Fruit fly (Drosophila melanogaster): ENCODE data around the gene rho.

Gene rho

dm6 chr3L:1478998-1479680 lies 15.5 kb downstream of the rho start (continued):
- TF ChIP-seq CG8281 (tag; optimal IDR thresholded peaks at IDR 0.05) (peak; percentile 2), CG32772 (GFP tag; IDR thresholded peaks at IDR 0.05) (peak; percentile 46; the same call in 1 of the 2 replicates), Doc3 (GFP tag; IDR thresholded peaks at IDR 0.05; ENCODE audit: partially characterized antibody) (no peak), CG10543 (GFP tag; optimal IDR thresholded peaks at IDR 0.05) (no peak), CG2889 (GFP tag; IDR thresholded peaks at IDR 0.05) (no peak), sob (GFP tag; IDR thresholded peaks at IDR 0.05) (peak; percentile 50; the same call in 1 of the 2 replicates), Rfx (GFP tag; IDR thresholded peaks at IDR 0.05) (peak; percentile 55), CG12659 (GFP tag; optimal IDR thresholded peaks at IDR 0.05) (no peak), crol (GFP tag; IDR thresholded peaks at IDR 0.05) (no peak), Dek (tag; optimal IDR thresholded peaks at IDR 0.05) (no peak), wdn (GFP tag; IDR thresholded peaks at IDR 0.05) (no peak), CG31224 (GFP tag; IDR thresholded peaks at IDR 0.05) (no peak), D19A (tag; optimal IDR thresholded peaks at IDR 0.05) (peak; percentile 19), hth (optimal IDR thresholded peaks at IDR 0.05) (no peak), so (GFP tag; IDR thresholded peaks at IDR 0.05) (no peak), dimm (GFP tag; IDR thresholded peaks at IDR 0.05) (no peak), ac (GFP tag; optimal IDR thresholded peaks at IDR 0.05) (peak; percentile 98), CG17912 (GFP tag; optimal IDR thresholded peaks at IDR 0.05) (no peak), tap (tag; optimal IDR thresholded peaks at IDR 0.05) (no peak), Vsx1 (GFP tag; optimal IDR thresholded peaks at IDR 0.05) (no peak), gem (tag; optimal IDR thresholded peaks at IDR 0.05) (peak; percentile 78), Lim3 (GFP tag; IDR thresholded peaks at IDR 0.05) (no peak), NfI (GFP tag; optimal IDR thresholded peaks at IDR 0.05) (peak; percentile 7), CG13123 (GFP tag; optimal IDR thresholded peaks at IDR 0.05) (no peak), nerfin-1 (tag; optimal IDR thresholded peaks at IDR 0.05) (peak; percentile 20), gsb (GFP tag; IDR thresholded peaks at IDR 0.05) (no peak), HmgZ (tag; optimal IDR thresholded peaks at IDR 0.05) (peak; percentile 3), CG11398 (GFP tag; optimal IDR thresholded peaks at IDR 0.05) (peak; percentile 59), Stat92E (GFP tag; optimal IDR thresholded peaks at IDR 0.05) (no peak), ato (GFP tag; IDR thresholded peaks at IDR 0.05; ENCODE audit: partially characterized antibody) (no peak), CG10565 (GFP tag; optimal IDR thresholded peaks at IDR 0.05) (no peak), NFAT (GFP tag; IDR thresholded peaks at IDR 0.05) (no peak), aop (GFP tag; IDR thresholded peaks at IDR 0.05) (no peak), CG10321 (GFP tag; IDR thresholded peaks at IDR 0.05) (no peak), pb (GFP tag; optimal IDR thresholded peaks at IDR 0.05) (peak; percentile 56), CG9437 (GFP tag; optimal IDR thresholded peaks at IDR 0.05) (peak; percentile 24), nmo (GFP tag; optimal IDR thresholded peaks at IDR 0.05) (peak; percentile 78), inv (GFP tag; IDR thresholded peaks at IDR 0.05; ENCODE audit: partially characterized antibody) (no peak), ab (GFP tag; optimal IDR thresholded peaks at IDR 0.05) (peak; percentile 14), CG10267 (tag; optimal IDR thresholded peaks at IDR 0.05) (peak; percentile 44), pros (GFP tag; optimal IDR thresholded peaks at IDR 0.05) (no peak), lilli (GFP tag; optimal IDR thresholded peaks at IDR 0.05) (peak; percentile 46), CG30403 (GFP tag; optimal IDR thresholded peaks at IDR 0.05) (peak; percentile 50), CG9876 (GFP tag; optimal IDR thresholded peaks at IDR 0.05) (no peak), Sin3A (optimal IDR thresholded peaks at IDR 0.05) (no peak), Med (GFP tag) (no peak), CG2199 (GFP tag; IDR thresholded peaks at IDR 0.05) (0 out of 3 replicates have a peak, but pooled peaks have one; percentile 48), CG5180 (GFP tag; optimal IDR thresholded peaks at IDR 0.05) (no peak), CG17359 (tag; optimal IDR thresholded peaks at IDR 0.05) (no peak), CG6813 (GFP tag; optimal IDR thresholded peaks at IDR 0.05) (peak; percentile 45)
